Worm (Caenorhabditis elegans) whole organism, L3 larva: ENCODE data around the gene gadr-3.

Source experiments
- aly-2 ChIP-seq: fragments of 150-350 bp; optimal IDR thresholded peaks from 2 replicates; lab custom pipeline; 2014; ENCODE audit warnings: missing biosample characterization, missing genetic modification characterization
- ceh-82 ChIP-seq: fragments of 150-350 bp; optimal IDR thresholded peaks from 2 replicates; lab custom pipeline; 2014; ENCODE audit warnings: missing biosample characterization, missing genetic modification characterization
- ceh-9 ChIP-seq: sonication (generic microtip); optimal IDR thresholded peaks from 2 replicates; lab custom pipeline; 2018; ENCODE audit warnings: missing biosample characterization, missing genetic modification characterization
- elt-3 ChIP-seq, 3 experiments: fragments of 150-350 bp in 1 of 3; sonication (generic microtip) in 2 of 3; optimal IDR thresholded peaks; 2 replicates in 2 of 3; 4 replicates in 1 of 3; lab custom pipeline; 2014 to 2017; ENCODE audit warnings: missing biosample characterization in 3 of 3, missing genetic modification characterization in 3 of 3
- lin-15B ChIP-seq: fragments of 150-350 bp; optimal IDR thresholded peaks from 2 replicates; lab custom pipeline; 2014; ENCODE audit warnings: missing biosample characterization, missing genetic modification characterization
- lin-39 ChIP-seq: fragments of 150-350 bp; optimal IDR thresholded peaks from 2 replicates; lab custom pipeline; 2018; ENCODE audit warnings: missing biosample characterization, missing genetic modification reagents, missing genetic modification characterization
- nfya-1 ChIP-seq: sonication (generic microtip); optimal IDR thresholded peaks from 2 replicates; lab custom pipeline; 2017; ENCODE audit warnings: missing genetic modification characterization, mild to moderate bottlenecking, missing compliant biosample characterization, antibody characterized with exemption, moderate library complexity; ENCODE audit not compliant: insufficient read depth
- nhr-77 ChIP-seq: fragments of 150-350 bp; optimal IDR thresholded peaks from 2 replicates; lab custom pipeline; 2014; ENCODE audit warnings: missing biosample characterization, missing genetic modification characterization
- pqm-1 ChIP-seq: fragments of 150-350 bp; optimal IDR thresholded peaks from 2 replicates; lab custom pipeline; 2017; ENCODE audit warnings: missing biosample characterization, missing genetic modification characterization, inconsistent platforms
- unc-39 ChIP-seq: sonication (generic microtip); optimal IDR thresholded peaks from 4 replicates; lab custom pipeline; 2017; ENCODE audit warnings: missing biosample characterization, missing genetic modification characterization
- unc-62 ChIP-seq: fragments of 150-350 bp; sonication (generic microtip); optimal IDR thresholded peaks from 4 replicates; lab custom pipeline; 2014; ENCODE audit warnings: missing biosample characterization, missing genetic modification reagents, missing genetic modification characterization

ce11 chrIII:6236649-6237048, 49.1 kb downstream of the gadr-3 start, which contains the start of gene T12A2.21:
- no peak for TF ChIP-seq lin-15B
- no peak for TF ChIP-seq aly-2 (tag; lab: Kevin White, UChicago)
- TF ChIP-seq pqm-1 (tag; lab: Kevin White, UChicago), result no peak
- TF ChIP-seq nfya-1 (tag; lab: Kevin White, UChicago), result no peak
- TF ChIP-seq ceh-82 (tag; lab: Kevin White, UChicago), result no peak
- no peak for TF ChIP-seq lin-39 (tag; lab: Kevin White, UChicago)
- no peak for TF ChIP-seq nhr-77 (tag; lab: Kevin White, UChicago)
- TF ChIP-seq unc-62 (GFP tag; lab: Kevin White, UChicago), result no peak
- TF ChIP-seq ceh-9 (tag; lab: Kevin White, UChicago), result no peak
- no peak for TF ChIP-seq unc-39 (tag; lab: Kevin White, UChicago)
- no peak for TF ChIP-seq elt-3 (tag; optimal IDR thresholded peaks at IDR 0.05; lab: Kevin White, UChicago)
